Worm (Caenorhabditis elegans): ENCODE measurements around the gene C32D5.11.
A peak's percentile ranks its signal among the peaks of the same experiment; 100 is the strongest.

Gene C32D5.11

DNA sequence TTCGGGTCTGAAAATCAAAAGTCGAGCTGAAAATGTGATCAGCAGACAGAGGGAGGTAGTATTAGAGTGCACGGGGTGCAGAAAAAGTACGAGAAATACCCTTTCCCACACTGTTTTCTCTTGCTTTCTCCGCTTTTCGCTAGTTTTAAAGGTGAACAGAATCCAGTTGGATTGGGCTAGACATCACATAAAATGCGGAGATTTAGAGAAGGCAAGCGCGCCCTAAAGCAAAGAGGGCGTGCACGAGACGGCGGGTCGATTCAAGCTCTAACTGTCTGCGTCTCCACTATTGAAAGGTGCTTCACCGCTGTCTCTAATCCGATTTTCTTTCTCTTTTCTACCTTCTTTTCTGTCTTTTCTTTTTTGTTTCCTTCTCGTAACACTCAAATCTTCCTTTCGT, 14.9 kb upstream of the C32D5.11 start:
- TF ChIP-seq unc-62 (GFP tag; optimal IDR thresholded peaks at IDR 0.05), result no peak

DNA sequence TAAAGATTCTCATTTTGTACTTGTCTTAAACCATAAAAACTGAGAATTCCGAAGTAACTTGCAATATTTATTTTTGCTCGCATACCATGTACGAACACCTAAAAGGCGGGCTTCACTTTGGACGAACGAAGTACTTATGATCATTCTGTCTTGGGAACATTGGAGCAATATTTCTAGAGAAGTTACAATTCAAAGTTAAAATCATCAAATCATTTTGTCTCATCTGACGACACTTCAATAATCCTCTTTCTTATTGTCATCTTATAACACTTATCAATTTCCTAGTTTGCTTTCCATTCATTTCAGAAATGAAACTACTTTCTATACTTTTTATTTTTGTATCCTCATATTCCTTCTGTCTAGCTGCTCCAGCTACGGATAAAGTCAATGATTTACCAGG, 11.4 kb upstream of the C32D5.11 start, which contains the start of gene ctsa-4.1:
ctsa-4.1 (plus strand) TSS at position 301 of the 400 bp plus-strand sequence.
- no peak for TF ChIP-seq unc-62 (GFP tag; optimal IDR thresholded peaks at IDR 0.05)

DNA sequence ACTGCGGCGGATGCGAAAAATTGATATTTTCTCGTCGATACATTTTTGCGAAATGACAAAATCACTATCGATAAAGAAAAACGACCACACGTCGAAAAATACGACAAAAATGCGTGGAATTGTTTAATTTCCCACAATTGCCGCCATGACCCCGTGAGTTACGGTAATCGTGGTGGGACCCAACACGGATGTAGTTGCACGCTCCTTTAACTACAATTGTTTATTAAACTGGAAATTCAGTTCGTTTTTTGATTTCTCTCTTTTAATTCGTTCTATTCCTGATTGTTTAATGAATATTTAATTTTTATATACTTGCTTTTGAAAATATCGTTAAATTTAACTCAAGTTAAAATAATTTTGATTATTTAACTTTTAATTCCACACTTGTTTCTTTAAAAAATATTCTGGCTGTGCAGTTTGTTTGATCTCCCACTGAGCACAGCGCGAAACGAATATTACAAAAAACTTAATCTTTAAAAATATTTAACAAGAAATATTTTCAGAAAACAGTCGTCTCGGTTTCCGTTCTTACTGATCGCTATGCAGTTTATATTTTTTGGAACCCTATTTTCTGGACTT, 10.1 kb upstream of the C32D5.11 start, which contains the start of the genes ani-2 and clec-88:
ani-2 (minus strand) TSS at position 131 of the 579 bp plus-strand sequence.
clec-88 (plus strand) TSS at position 486 of the 579 bp plus-strand sequence.
- no peak for TF ChIP-seq unc-62 (GFP tag; optimal IDR thresholded peaks at IDR 0.05)

DNA sequence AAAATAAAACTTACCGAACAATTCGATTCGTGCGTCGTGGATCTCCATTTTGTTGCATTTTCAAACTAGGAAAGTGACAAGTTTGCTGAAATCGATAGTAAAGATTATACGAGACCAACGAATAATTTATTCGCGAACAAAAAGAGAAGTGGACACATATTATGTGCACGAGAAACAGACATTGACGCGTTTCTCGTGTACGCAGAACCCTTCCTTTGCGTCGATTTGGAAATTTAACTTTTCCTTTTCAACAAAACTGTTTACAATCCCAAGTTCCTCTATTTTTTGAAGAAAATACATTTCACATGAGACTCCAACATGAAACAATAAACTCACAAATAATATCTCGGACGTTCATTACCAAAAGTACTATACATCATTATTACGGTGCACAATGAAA, 5.6 kb upstream of the C32D5.11 start, which contains the start of gene K10B2.4:
K10B2.4 (minus strand) TSS at position 138 of the 400 bp plus-strand sequence.
- TF ChIP-seq unc-62 (GFP tag; optimal IDR thresholded peaks at IDR 0.05), result no peak

DNA sequence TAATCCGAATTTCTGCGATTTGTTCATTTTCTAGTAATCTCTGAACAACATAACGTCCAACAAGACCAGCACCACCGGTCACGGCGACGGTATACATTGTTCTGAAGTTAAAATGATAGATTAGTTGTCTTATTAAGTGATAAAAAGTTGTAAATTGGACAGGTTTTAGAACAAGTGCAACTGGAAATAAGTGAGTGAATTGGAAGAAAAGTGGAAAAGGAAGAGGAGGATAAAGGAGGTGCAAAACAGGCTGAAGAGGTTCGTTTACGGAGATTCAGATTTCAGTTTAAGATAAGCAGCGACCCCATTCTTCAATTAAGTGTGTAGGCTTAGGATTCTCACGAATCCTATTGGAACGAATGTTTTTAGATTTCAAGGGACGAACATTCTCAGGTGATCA, 3.7 kb upstream of the C32D5.11 start, which contains the start of gene C32D5.12:
C32D5.12 (minus strand) TSS at position 101 of the 400 bp plus-strand sequence.
- TF ChIP-seq unc-62 (GFP tag; optimal IDR thresholded peaks at IDR 0.05), result no peak

DNA sequence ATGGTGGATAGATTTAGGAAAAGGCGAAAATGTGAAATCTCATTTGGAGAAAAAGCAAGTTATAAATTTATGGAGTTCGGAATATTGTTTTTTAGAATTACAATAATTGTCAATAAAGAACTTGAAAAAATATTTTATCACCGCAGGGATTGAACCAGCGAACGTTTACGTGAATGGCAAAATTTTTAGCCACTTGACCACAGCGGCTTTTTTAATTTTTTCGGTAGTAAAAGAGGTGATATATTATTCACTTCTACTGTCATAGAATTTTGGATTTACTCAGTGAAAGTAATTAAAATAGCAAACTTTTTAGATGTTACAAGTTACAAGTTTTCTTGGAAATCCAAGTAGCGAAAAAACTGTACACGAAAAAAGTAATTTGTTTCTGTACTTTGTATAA, 3.0 kb upstream of the C32D5.11 start:
- no peak for TF ChIP-seq unc-62 (GFP tag; optimal IDR thresholded peaks at IDR 0.05)

DNA sequence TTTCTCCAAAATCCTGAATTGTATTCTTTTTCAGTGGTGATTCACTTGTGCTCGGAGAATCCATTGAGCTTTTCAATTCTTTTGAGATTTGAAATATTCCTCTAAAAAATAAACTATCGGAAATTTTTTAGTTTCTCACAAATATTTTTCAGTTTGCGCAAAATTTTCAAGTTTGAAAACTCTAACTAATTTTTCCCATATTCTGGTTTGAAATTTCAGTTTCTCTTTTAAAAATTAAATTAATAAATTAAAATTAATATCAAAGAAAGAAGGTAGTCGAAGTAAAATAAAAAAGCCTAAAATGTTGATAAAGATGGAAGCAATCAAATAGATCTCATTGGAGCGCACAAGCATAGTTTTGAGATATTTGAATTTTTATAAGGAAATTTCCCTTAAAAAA, 3.4 kb downstream of the C32D5.11 start, which contains the start of gene C32D5.10:
C32D5.10 (minus strand) TSS at position 101 of the 400 bp plus-strand sequence.
- no peak for TF ChIP-seq unc-62 (GFP tag; optimal IDR thresholded peaks at IDR 0.05)

DNA sequence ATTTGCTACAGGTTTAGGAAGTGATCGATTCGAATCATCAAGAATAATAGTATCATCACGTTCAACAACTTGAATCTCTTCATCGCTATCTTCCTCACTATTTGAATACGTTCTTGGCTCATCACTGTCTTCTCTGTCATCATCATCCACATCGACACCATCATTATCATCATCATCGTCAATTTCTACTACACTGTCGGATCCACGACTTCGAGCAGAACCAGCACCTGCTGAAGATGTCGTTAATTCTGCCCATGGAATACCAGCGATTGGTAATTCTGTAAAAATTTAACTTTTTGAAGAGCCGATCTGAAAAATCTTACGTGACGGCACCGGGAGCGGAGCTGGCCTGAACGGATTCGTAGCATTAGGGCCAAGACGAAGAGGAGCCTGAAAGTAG, 5.3 kb downstream of the C32D5.11 start:
- TF ChIP-seq unc-62 (GFP tag; optimal IDR thresholded peaks at IDR 0.05), result no peak

DNA sequence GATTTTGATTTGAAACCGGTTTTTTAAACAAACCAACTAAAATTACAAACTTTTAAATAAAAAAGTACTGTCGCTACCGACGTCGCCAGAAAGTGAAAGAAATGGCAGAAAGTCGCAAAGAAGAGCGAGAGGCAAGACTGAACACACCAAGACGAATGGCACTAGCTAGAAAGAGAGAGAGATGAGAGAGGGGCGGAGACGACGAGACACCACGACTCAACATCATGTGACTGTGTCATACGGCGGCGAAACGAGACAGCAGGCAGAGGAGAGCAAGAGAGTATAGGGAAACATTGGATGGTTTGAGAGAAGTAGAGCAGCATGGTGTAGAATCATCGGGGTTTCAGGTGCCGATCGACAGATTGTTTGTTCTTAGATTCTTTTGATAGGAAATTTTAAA, 6.9 kb downstream of the C32D5.11 start:
- peak; percentile 39 for TF ChIP-seq unc-62 (GFP tag; optimal IDR thresholded peaks at IDR 0.05)

DNA sequence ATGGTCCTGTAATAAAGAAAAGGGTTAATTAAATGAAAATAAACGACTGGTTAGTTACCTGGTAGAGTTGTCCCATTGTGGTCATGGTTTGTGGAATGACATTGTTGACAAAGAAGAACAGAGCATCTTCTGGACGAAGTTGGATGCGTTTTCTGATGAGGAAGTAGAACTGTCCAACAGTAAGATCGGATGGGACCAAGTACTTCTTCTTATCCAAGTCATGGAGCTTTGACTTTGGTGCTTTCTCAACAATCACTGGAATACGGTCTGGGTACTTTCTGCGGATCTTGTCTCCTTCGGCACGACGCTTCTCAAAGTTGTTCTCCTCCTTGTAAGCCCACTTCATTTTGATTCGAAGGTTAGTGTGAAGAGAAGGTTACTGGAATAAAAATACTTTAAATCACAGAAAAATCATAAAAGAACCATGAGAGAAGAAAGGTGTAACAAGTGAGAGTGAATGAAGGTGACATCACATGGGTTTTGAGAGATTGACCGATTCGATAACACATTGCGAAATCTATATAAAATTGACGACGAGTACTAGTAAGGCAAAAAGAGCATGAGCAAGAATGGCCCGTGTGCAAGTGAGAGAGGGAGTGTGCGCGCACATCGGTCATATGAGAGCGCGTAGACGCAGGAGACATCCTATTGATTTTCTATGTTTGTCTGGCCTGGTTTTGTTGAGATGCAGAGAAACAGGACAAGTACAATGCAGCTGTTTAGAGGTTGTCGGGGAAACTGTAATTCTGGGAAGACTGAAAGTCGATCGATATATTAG, 7.7 kb downstream of the C32D5.11 start, which contains the start of gene lgg-1:
lgg-1 (minus strand) TSS at position 379 of the 778 bp plus-strand sequence.
- TF ChIP-seq unc-62 (GFP tag; optimal IDR thresholded peaks at IDR 0.05), result no peak

DNA sequence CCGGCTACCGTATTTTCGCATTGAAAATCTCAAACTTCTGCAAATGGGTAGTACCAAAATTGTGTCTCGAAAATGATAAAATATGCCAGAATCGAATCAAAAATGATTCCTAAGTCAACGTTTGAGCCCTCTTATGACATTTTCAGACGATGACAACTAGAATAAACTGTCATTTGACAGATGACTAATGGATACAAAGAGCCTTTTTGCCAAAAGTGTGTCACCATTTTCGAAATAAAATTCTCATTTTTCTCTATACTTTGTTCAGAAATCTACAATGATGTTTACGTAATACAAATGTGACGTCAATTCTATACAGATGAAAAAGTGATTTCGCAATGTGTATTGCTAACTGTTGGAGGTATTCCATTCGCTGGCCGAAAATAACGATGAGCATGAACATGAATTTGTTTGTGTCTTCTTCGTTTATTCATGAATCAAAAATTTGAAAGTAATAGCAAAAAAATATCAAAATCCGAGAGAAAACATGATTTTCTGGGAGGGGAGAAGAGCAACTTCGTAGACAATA, 8.6 kb downstream of the C32D5.11 start:
- TF ChIP-seq unc-62 (GFP tag; optimal IDR thresholded peaks at IDR 0.05), result no peak

DNA sequence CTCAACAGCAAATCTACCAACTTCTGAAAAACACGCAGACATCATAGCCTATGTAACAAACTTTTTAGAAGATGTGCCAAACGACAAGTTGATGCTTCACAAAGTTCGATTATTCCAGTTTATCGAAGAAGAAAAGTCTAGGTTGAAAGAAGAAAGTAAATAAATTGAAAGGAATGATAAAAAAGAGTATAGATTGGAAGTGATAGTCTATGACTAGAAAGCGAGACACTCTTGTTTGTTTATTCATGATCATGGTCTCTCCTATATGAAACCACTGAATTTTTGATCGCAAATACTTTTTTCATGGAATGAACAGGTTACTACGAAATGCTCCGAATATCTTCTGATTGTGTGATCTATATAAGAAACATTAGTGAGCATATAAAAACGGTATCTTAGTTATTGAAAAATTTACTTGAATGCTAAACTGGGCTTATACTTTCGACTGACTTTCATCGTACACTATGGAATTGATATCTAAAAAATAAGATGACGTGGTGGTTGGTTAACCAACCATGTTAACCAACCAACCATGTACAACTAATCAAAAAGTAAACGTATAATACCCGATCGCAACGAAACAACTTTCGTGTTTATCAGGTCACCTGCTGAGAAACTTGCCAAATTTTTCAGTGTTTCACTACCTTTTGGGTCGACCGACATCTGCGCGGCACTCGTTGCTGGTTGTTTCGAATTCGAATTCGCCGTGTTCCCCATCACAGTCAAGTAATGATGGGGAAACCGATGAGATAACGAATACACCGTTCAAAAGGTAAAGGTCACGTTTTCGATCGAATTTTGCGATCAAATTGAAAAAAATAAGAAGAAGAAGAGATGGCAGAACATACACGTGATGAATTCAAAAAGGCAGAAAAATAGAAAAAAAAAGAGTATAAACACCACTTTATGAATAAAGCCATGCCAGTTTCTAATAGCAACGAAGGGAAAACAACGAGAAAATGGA, 9.8 kb downstream of the C32D5.11 start, which contains the start of gene C32D5.8:
C32D5.8 (minus strand) TSS at position 770 of the 964 bp plus-strand sequence.
- no peak for TF ChIP-seq unc-62 (GFP tag; optimal IDR thresholded peaks at IDR 0.05)

DNA sequence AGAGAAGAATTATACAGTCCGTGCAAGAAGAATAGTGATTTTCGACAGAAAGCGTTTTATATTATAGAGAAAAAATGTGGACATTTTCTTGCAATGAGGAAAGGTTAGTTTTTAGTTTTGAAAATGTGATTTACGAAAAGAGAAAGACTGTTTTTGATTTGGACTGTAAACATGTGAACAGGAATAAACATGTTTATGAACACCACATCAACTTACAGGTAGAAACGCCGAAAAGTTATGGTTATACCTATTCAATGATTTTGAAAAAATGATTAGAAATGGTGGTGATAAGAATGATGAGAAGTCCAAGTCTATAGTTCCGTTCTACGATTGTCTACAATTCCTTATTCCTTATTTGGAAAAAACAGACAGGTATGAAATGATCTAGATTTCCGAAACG, 10.7 kb downstream of the C32D5.11 start:
- no peak for TF ChIP-seq unc-62 (GFP tag; optimal IDR thresholded peaks at IDR 0.05)

DNA sequence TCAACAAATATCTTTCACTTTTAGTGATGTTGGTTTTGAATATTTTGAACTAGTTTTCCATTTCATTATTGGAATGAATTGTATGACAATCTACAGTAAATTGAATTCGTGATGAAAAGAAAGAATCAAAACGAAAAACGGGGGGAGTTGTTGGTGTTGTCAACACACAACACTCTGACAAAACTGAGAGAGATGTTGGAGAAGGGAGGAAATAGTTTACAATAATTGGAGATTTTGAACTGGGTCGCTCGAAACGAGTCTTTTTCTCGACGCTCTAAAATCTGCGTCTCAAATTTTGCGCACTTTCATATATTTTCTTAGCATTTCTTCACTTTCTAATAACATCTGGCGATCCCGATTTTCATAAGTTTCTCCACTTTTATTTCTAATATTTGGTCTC, 11.4 kb downstream of the C32D5.11 start, which contains the start of gene txt-18:
txt-18 (plus strand) TSS at position 180 of the 400 bp plus-strand sequence.
- no peak for TF ChIP-seq unc-62 (GFP tag; optimal IDR thresholded peaks at IDR 0.05)

DNA sequence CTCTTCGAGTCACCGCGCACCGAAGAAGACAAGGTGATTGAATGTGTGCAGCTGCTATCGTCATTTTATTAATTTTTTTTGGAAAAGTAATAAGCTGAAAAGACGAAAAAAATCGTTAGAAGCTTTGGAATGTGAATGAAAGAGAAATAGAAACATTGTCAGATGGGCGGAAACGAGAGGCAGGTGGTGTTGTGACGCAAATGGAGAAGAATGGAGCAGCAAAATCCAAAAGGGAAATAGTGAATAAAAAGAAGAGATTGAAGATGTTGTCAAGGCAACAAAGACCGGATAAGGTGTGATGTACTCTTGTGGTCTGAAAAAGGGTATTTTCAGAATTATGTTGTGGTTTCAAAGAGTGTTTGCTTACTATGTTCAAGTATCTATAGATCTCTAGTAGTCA, 12.8 kb downstream of the C32D5.11 start:
- TF ChIP-seq unc-62 (GFP tag; optimal IDR thresholded peaks at IDR 0.05), result no peak
